Worm (Caenorhabditis elegans): ENCODE measurements around the gene F07C6.4.

- TF ChIP-seq snpc-4 (tag; optimal IDR thresholded peaks at IDR 0.05) (no peak), ceh-83 (GFP tag; optimal IDR thresholded peaks at IDR 0.05) (no peak), ham-2 (GFP tag; optimal IDR thresholded peaks at IDR 0.05) (no peak), unc-39 (tag; optimal IDR thresholded peaks at IDR 0.05) (no peak), mep-1 (tag; optimal IDR thresholded peaks at IDR 0.05) (no peak), nhr-28 (tag; optimal IDR thresholded peaks at IDR 0.05) (no peak), M03D4.4 (tag; optimal IDR thresholded peaks at IDR 0.05) (no peak), nhr-76 (tag; optimal IDR thresholded peaks at IDR 0.05) (no peak), ces-1 (GFP tag; optimal IDR thresholded peaks at IDR 0.05) (no peak), mab-5 (tag; optimal IDR thresholded peaks at IDR 0.05) (no peak)
Observed at ce11 chrIV:12833698-12834416, 28.1 kb downstream of the F07C6.4 start.
